2 worm cellular contexts compared by ENCODE assay signal in genomic region chrX:9325768-9326167, ce11.
TF ChIP-seq lines count a peak whose summit lies in the region.
"Not testable (repeated sequence)": the region's sequence is repeated elsewhere in the genome, so short reads cannot be mapped to it uniquely, and the experiment has no call there.

No protein-coding gene starts in this region.

TF ChIP-seq in whole organism, L4 larva, 104 proteins besides CTCF, POLR2A, EP300 and RAD21:
- TF ChIP-seq dmd-8 (GFP tag; IDR thresholded peaks at IDR 0.05; lab: Robert Waterston, UW) (peak; percentile 75; the same call in 1 of the 2 replicates), pha-4 (GFP tag; IDR thresholded peaks at IDR 0.05; lab: Robert Waterston, UW) (peak; percentile 62; the same call in 1 of the 2 replicates), snpc-1.2 (GFP tag; IDR thresholded peaks at IDR 0.05; lab: Robert Waterston, UW) (peak; percentile 84), nhr-41 (GFP tag; IDR thresholded peaks at IDR 0.05; lab: Robert Waterston, UW) (peak; percentile 32; the same call in 1 of the 2 replicates), lin-1 (GFP tag; IDR thresholded peaks at IDR 0.05; lab: Robert Waterston, UW) (0 out of 2 replicates have a peak, but pooled peaks have one; percentile 15), Y48G9A.11 (GFP tag; IDR thresholded peaks at IDR 0.05; lab: Robert Waterston, UW) (peak; percentile 52; the same call in 1 of the 2 replicates)
- TF ChIP-seq pha-4 (tag; optimal IDR thresholded peaks at IDR 0.05; lab: Kevin White, UChicago) = not testable (repeated sequence)
TF ChIP-seq in whole organism, L4 larva: peak in this region for 6; not testable (repeated sequence) for 98.

TF ChIP-seq in whole organism, young adult, 124 proteins besides CTCF, POLR2A, EP300 and RAD21:
- TF ChIP-seq cebp-2 (GFP tag; IDR thresholded peaks at IDR 0.05; lab: Robert Waterston, UW) (0 out of 2 replicates have a peak, but pooled peaks have one; percentile 16), lin-26 (GFP tag; IDR thresholded peaks at IDR 0.05; lab: Robert Waterston, UW) (peak; percentile 87), rpc-1 (tag; optimal IDR thresholded peaks at IDR 0.05; lab: Kevin White, UChicago) (peak; percentile 45), ceh-40 (GFP tag; IDR thresholded peaks at IDR 0.05; lab: Robert Waterston, UW) (peak; percentile 71; the same call in 1 of the 2 replicates), D2030.7 (GFP tag; IDR thresholded peaks at IDR 0.05; lab: Robert Waterston, UW) (peak; percentile 29; the same call in 1 of the 2 replicates), B0261.1 (tag; optimal IDR thresholded peaks at IDR 0.05; lab: Kevin White, UChicago) (peak; percentile 23), tbp1 (GFP tag; optimal IDR thresholded peaks at IDR 0.05; lab: Kevin White, UChicago) (peak; percentile 75), Y53F4B.3 (GFP tag; IDR thresholded peaks at IDR 0.05; lab: Robert Waterston, UW) (0 out of 2 replicates have a peak, but pooled peaks have one; percentile 14), ceh-100 (GFP tag; IDR thresholded peaks at IDR 0.05; lab: Robert Waterston, UW) (0 out of 2 replicates have a peak, but pooled peaks have one; percentile 23), egl-44 (GFP tag; IDR thresholded peaks at IDR 0.05; lab: Robert Waterston, UW) (0 out of 2 replicates have a peak, but pooled peaks have one; percentile 29)
- TF ChIP-seq rpc-1 (optimal IDR thresholded peaks at IDR 0.05; lab: Kevin White, UChicago) = not testable (repeated sequence)
